Fruit fly (Drosophila melanogaster) whole organism, embryonic: ENCODE results near the gene CG14309.

ENCODE experiments used
- Adf1 ChIP-seq: fragments of 200-800 bp; sonication (Bioruptor generic); IDR thresholded peaks from 2 replicates; pipeline ENCODE4 v1.3.6; 2022; ENCODE audit warnings: missing biosample characterization, missing genetic modification characterization
- Aef1 ChIP-seq: fragments of 200-800 bp; sonication (Bioruptor generic); IDR thresholded peaks from 3 replicates; pipeline ENCODE4 v1.3.6; 2022; ENCODE audit warnings: missing biosample characterization, missing genetic modification characterization
- Asciz ChIP-seq: fragments of 200-800 bp; sonication (Bioruptor generic); optimal IDR thresholded peaks from 2 replicates; lab custom pipeline; 2017; ENCODE audit warnings: missing biosample characterization, mild to moderate bottlenecking, missing genetic modification characterization, missing genetic modification reagents
- Atf3 ChIP-seq: fragments of 200-800 bp; sonication (Bioruptor generic); optimal IDR thresholded peaks from 3 replicates; lab custom pipeline; 2016; ENCODE audit warnings: missing biosample characterization, missing genetic modification characterization
- CG10209 ChIP-seq: fragments of 200-800 bp; sonication (Bioruptor generic); optimal IDR thresholded peaks from 3 replicates; lab custom pipeline; 2017; ENCODE audit warnings: missing biosample characterization, mild to moderate bottlenecking, missing genetic modification characterization, missing genetic modification reagents
- CG10431 ChIP-seq: fragments of 200-800 bp; sonication (Bioruptor generic); optimal IDR thresholded peaks from 3 replicates; lab custom pipeline; 2018; ENCODE audit warnings: missing biosample characterization, mild to moderate bottlenecking, missing genetic modification characterization
- CG10462 ChIP-seq: fragments of 200-800 bp; sonication (Bioruptor generic); optimal IDR thresholded peaks from 2 replicates; lab custom pipeline; 2016; ENCODE audit warnings: missing biosample characterization, missing genetic modification characterization
- CG11456 ChIP-seq: fragments of 200-800 bp; sonication (Bioruptor generic); IDR thresholded peaks from 3 replicates; pipeline ENCODE4 v1.3.6; 2022; ENCODE audit warnings: missing biosample characterization, missing genetic modification characterization
- CG13287 ChIP-seq: fragments of 200-800 bp; sonication (Bioruptor generic); IDR thresholded peaks from 2 replicates; pipeline ENCODE4 v1.3.6; 2022; ENCODE audit warnings: missing biosample characterization, missing genetic modification characterization; ENCODE audit not compliant: partially characterized antibody
- CG14860 ChIP-seq: fragments of 200-800 bp; sonication (Bioruptor generic); IDR thresholded peaks from 3 replicates; pipeline ENCODE4 v1.3.6; 2022; ENCODE audit warnings: missing biosample characterization, missing genetic modification characterization; ENCODE audit not compliant: partially characterized antibody
- CG16815 ChIP-seq: fragments of 200-800 bp; sonication (Bioruptor generic); optimal IDR thresholded peaks from 3 replicates; lab custom pipeline; 2017; ENCODE audit warnings: missing biosample characterization, mild to moderate bottlenecking, missing genetic modification characterization
- CG17568 ChIP-seq: fragments of 200-800 bp; sonication (Bioruptor generic); optimal IDR thresholded peaks from 2 replicates; lab custom pipeline; 2018; ENCODE audit warnings: missing biosample characterization, mild to moderate bottlenecking, missing genetic modification characterization, moderate library complexity
- CG17612 ChIP-seq: fragments of 200-800 bp; sonication (Bioruptor generic); IDR thresholded peaks from 2 replicates; pipeline ENCODE4 v1.3.6; 2022; ENCODE audit warnings: missing biosample characterization, missing genetic modification characterization
- CG2889 ChIP-seq: fragments of 200-800 bp; sonication (Bioruptor generic); IDR thresholded peaks from 3 replicates; pipeline ENCODE4 v1.3.6; 2022; ENCODE audit warnings: missing biosample characterization, missing genetic modification characterization
- CG30020 ChIP-seq: fragments of 200-800 bp; optimal IDR thresholded peaks from 2 replicates; lab custom pipeline; 2019; ENCODE audit warnings: missing biosample characterization, mild to moderate bottlenecking, missing genetic modification characterization, moderate library complexity
- CG31365 ChIP-seq: fragments of 200-800 bp; sonication (Bioruptor generic); optimal IDR thresholded peaks from 2 replicates; lab custom pipeline; 2018; ENCODE audit warnings: missing biosample characterization, mild to moderate bottlenecking, missing genetic modification characterization
- CG33557 ChIP-seq: fragments of 200-800 bp; sonication (Bioruptor generic); optimal IDR thresholded peaks from 2 replicates; lab custom pipeline; 2019; ENCODE audit warnings: missing biosample characterization, mild to moderate bottlenecking, missing genetic modification characterization, moderate library complexity
- CG5180 ChIP-seq: fragments of 200-800 bp; sonication (Bioruptor generic); optimal IDR thresholded peaks from 3 replicates; lab custom pipeline; 2017; ENCODE audit warnings: missing biosample characterization, missing genetic modification characterization, mild to moderate bottlenecking, moderate library complexity, missing genetic modification reagents
- CG9437 ChIP-seq: fragments of 200-800 bp; sonication (Bioruptor generic); optimal IDR thresholded peaks from 2 replicates; lab custom pipeline; 2018; ENCODE audit warnings: missing biosample characterization, mild to moderate bottlenecking, missing genetic modification characterization
- CHES-1-like ChIP-seq: fragments of 200-800 bp; sonication (Bioruptor generic); optimal IDR thresholded peaks from 2 replicates; lab custom pipeline; 2016; ENCODE audit warnings: missing biosample characterization, missing genetic modification characterization
- CTCF ChIP-seq: fragments of 200-800 bp; sonication (Bioruptor generic); optimal IDR thresholded peaks from 2 replicates; lab custom pipeline; 2017; ENCODE audit warnings: missing biosample characterization, mild to moderate bottlenecking, missing genetic modification characterization, moderate library complexity
- Dek ChIP-seq: fragments of 200-800 bp; sonication (Bioruptor generic); optimal IDR thresholded peaks from 3 replicates; lab custom pipeline; 2019; ENCODE audit warnings: missing biosample characterization, mild to moderate bottlenecking, missing genetic modification characterization, moderate library complexity
- Ets97D ChIP-seq: fragments of 200-800 bp; sonication (Bioruptor generic); optimal IDR thresholded peaks from 3 replicates; lab custom pipeline; 2016; ENCODE audit warnings: missing biosample characterization, missing genetic modification characterization
- H2.0 ChIP-seq: fragments of 200-800 bp; sonication (Bioruptor generic); IDR thresholded peaks from 2 replicates; pipeline ENCODE4 v1.3.6; 2022; ENCODE audit warnings: missing biosample characterization, missing genetic modification characterization
- HLH4C ChIP-seq: fragments of 200-800 bp; sonication (Bioruptor generic); IDR thresholded peaks from 3 replicates; pipeline ENCODE4 v1.3.6; 2022; ENCODE audit warnings: missing biosample characterization, missing genetic modification characterization; ENCODE audit not compliant: partially characterized antibody
- HLH54F ChIP-seq: fragments of 200-800 bp; sonication (Bioruptor generic); optimal IDR thresholded peaks from 3 replicates; lab custom pipeline; 2016; ENCODE audit warnings: missing biosample characterization, missing genetic modification characterization
- HLHmδ ChIP-seq: fragments of 200-800 bp; sonication (Bioruptor generic); optimal IDR thresholded peaks from 2 replicates; lab custom pipeline; 2018; ENCODE audit warnings: missing biosample characterization, mild to moderate bottlenecking, missing genetic modification characterization, moderate library complexity
- Hr51 ChIP-seq, 2 experiments: fragments of 200-800 bp; sonication (Bioruptor generic); optimal IDR thresholded peaks; 2 replicates in 1 of 2; 3 replicates in 1 of 2; lab custom pipeline; 2016 to 2018; ENCODE audit warnings: missing biosample characterization in 2 of 2, missing genetic modification characterization in 2 of 2, mild to moderate bottlenecking in 1 of 2, moderate library complexity in 1 of 2
- Lhr ChIP-seq: fragments of 200-800 bp; sonication (Bioruptor generic); optimal IDR thresholded peaks from 3 replicates; lab custom pipeline; 2017; ENCODE audit warnings: mild to moderate bottlenecking, missing biosample characterization, missing genetic modification reagents, missing genetic modification characterization
- TFAM ChIP-seq: fragments of 200-800 bp; sonication (Bioruptor generic); optimal IDR thresholded peaks from 2 replicates; lab custom pipeline; 2017; ENCODE audit warnings: missing biosample characterization, missing genetic modification characterization, inconsistent platforms
- ash1 ChIP-seq: fragments of 200-800 bp; sonication (Bioruptor generic); optimal IDR thresholded peaks from 2 replicates; lab custom pipeline; 2018; ENCODE audit warnings: missing biosample characterization, mild to moderate bottlenecking, missing genetic modification characterization
- az2 ChIP-seq: fragments of 200-800 bp; sonication (Bioruptor generic); optimal IDR thresholded peaks from 3 replicates; lab custom pipeline; 2016; ENCODE audit warnings: missing biosample characterization, missing genetic modification characterization
- btn ChIP-seq: fragments of 200-800 bp; sonication (Bioruptor generic); optimal IDR thresholded peaks from 2 replicates; lab custom pipeline; 2016; ENCODE audit warnings: missing biosample characterization, missing genetic modification characterization
- chm ChIP-seq: fragments of 200-800 bp; sonication (Bioruptor generic); IDR thresholded peaks from 2 replicates; pipeline ENCODE4 v1.3.6; 2022; ENCODE audit warnings: missing biosample characterization, missing genetic modification characterization
- disco-r ChIP-seq: fragments of 200-800 bp; sonication (Bioruptor generic); optimal IDR thresholded peaks from 2 replicates; lab custom pipeline; 2016; ENCODE audit warnings: missing biosample characterization, missing genetic modification characterization
- eve ChIP-seq, 2 experiments: fragments of >200 bp; optimal IDR thresholded peaks; 2 replicates each; lab custom pipeline; 2017; ENCODE audit warnings: missing biosample characterization in 2 of 2, missing genetic modification characterization in 2 of 2
- fd102C ChIP-seq: fragments of 200-800 bp; sonication (Bioruptor generic); optimal IDR thresholded peaks from 2 replicates; lab custom pipeline; 2018; ENCODE audit warnings: missing biosample characterization, mild to moderate bottlenecking, missing genetic modification characterization, moderate library complexity
- gcm ChIP-seq: fragments of 200-800 bp; sonication (Bioruptor generic); optimal IDR thresholded peaks from 2 replicates; lab custom pipeline; 2019; ENCODE audit warnings: missing biosample characterization, mild to moderate bottlenecking, missing genetic modification characterization, moderate library complexity
- ham ChIP-seq: fragments of 200-800 bp; sonication (Bioruptor generic); IDR thresholded peaks from 2 replicates; pipeline ENCODE4 v1.3.6; 2022; ENCODE audit warnings: missing biosample characterization, missing genetic modification characterization
- jumu ChIP-seq: fragments of 200-800 bp; sonication (Bioruptor generic); optimal IDR thresholded peaks from 3 replicates; lab custom pipeline; 2016; ENCODE audit warnings: missing biosample characterization, missing genetic modification characterization
- lov ChIP-seq, 2 experiments: fragments of 200-800 bp in 1 of 2; fragments of >200 bp in 1 of 2; sonication (Bioruptor generic) in 1 of 2; IDR thresholded peaks in 1 of 2; optimal IDR thresholded peaks in 1 of 2; 2 replicates in 1 of 2; 3 replicates in 1 of 2; pipeline versions ENCODE4 v1.3.6 to Lab custom; 2017 to 2022; ENCODE audit warnings: missing biosample characterization in 1 of 2, missing genetic modification characterization in 1 of 2
- nerfin-1 ChIP-seq: fragments of 200-800 bp; sonication (Bioruptor generic); optimal IDR thresholded peaks from 3 replicates; lab custom pipeline; 2019; ENCODE audit warnings: missing biosample characterization, mild to moderate bottlenecking, missing genetic modification characterization, moderate library complexity
- p53 ChIP-seq: fragments of 200-800 bp; sonication (Bioruptor generic); optimal IDR thresholded peaks from 2 replicates; lab custom pipeline; 2016; ENCODE audit warnings: missing biosample characterization, missing genetic modification characterization
- sens ChIP-seq: fragments of 200-800 bp; sonication (Bioruptor generic); peaks from one replicate; lab custom pipeline; 2016; ENCODE audit warnings: missing biosample characterization, missing genetic modification characterization
- seq ChIP-seq: fragments of 200-800 bp; sonication (Bioruptor generic); IDR thresholded peaks from 2 replicates; pipeline ENCODE4 v1.3.6; 2022; ENCODE audit warnings: missing biosample characterization, missing genetic modification characterization
- sug ChIP-seq: fragments of 200-800 bp; optimal IDR thresholded peaks from 2 replicates; lab custom pipeline; 2019; ENCODE audit warnings: missing biosample characterization, mild to moderate bottlenecking, missing genetic modification characterization, moderate library complexity
- toy ChIP-seq: fragments of 200-800 bp; sonication (Bioruptor generic); IDR thresholded peaks from 2 replicates; pipeline ENCODE4 v1.3.6; 2022; ENCODE audit warnings: missing biosample characterization, missing genetic modification characterization
- zfh1 ChIP-seq: fragments of 200-800 bp; sonication (Bioruptor generic); IDR thresholded peaks from 3 replicates; pipeline ENCODE4 v1.3.6; 2022; ENCODE audit warnings: missing biosample characterization, missing genetic modification characterization

CG14309 gene

dm6 chr3R:18396801-18397604 lies 12.1 kb upstream of the CG14309 start, which contains the start of gene Vti1b:
TSS of gene Vti1b (plus strand) at chr3R:18396995.
- TF ChIP-seq seq (GFP tag; lab: Robert Waterston, UW), result peak; percentile 89
- peak; percentile 83 for TF ChIP-seq btn (GFP tag; lab: Kevin White, UChicago)
- TF ChIP-seq fd102C (GFP tag; lab: Kevin White, UChicago), result peak; percentile 57
- peak; percentile 94 for TF ChIP-seq H2.0 (GFP tag; lab: Robert Waterston, UW)
- TF ChIP-seq CG14860, result no peak
- peak; percentile 75 for TF ChIP-seq CG10462 (GFP tag; lab: Kevin White, UChicago)
- TF ChIP-seq CG17612 (GFP tag; lab: Robert Waterston, UW), result peak; percentile 86
- peak; percentile 92 for TF ChIP-seq zfh1 (GFP tag; lab: Robert Waterston, UW)
- TF ChIP-seq CG30020 (tag; lab: Kevin White, UChicago), result peak; percentile 68
- TF ChIP-seq Ets97D, result peak; percentile 78
- peak; percentile 80 for TF ChIP-seq sug (tag; lab: Kevin White, UChicago)
- TF ChIP-seq CG33557 (GFP tag; lab: Kevin White, UChicago), result peak; percentile 75
- TF ChIP-seq CG10431 (GFP tag; lab: Kevin White, UChicago), result peak; percentile 75
- peak; percentile 0 for TF ChIP-seq ash1
- TF ChIP-seq CHES-1-like (GFP tag; lab: Kevin White, UChicago), result peak; percentile 90
- TF ChIP-seq Hr51 (GFP tag; optimal IDR thresholded peaks at IDR 0.05; lab: Kevin White, UChicago), result peak; percentile 92 to 95
- TF ChIP-seq HLH54F (GFP tag; lab: Kevin White, UChicago), result peak; percentile 92
- peak; percentile 85 for TF ChIP-seq CG17568 (GFP tag; lab: Kevin White, UChicago)
- TF ChIP-seq CTCF, result peak; percentile 52
- TF ChIP-seq CG16815 (GFP tag; lab: Kevin White, UChicago), result peak; percentile 94
- TF ChIP-seq CG2889 (GFP tag; lab: Robert Waterston, UW), result peak; percentile 85; the same call in 2 of the 3 replicates
- TF ChIP-seq HLHmδ (GFP tag; lab: Kevin White, UChicago), result peak; percentile 62
- peak; percentile 77 for TF ChIP-seq toy (GFP tag; lab: Robert Waterston, UW)
- peak; percentile 38 for TF ChIP-seq p53 (GFP tag; lab: Kevin White, UChicago)
- peak; percentile 98 for TF ChIP-seq sens (GFP tag; lab: Kevin White, UChicago)
- TF ChIP-seq CG13287 (GFP tag; lab: Robert Waterston, UW), result no peak; the same call in 1 of the 2 replicates
- peak; percentile 74 for TF ChIP-seq TFAM (GFP tag; lab: Kevin White, UChicago)
- peak; percentile 84 for TF ChIP-seq disco-r (GFP tag; lab: Kevin White, UChicago)
- TF ChIP-seq Aef1, result peak; percentile 94
- TF ChIP-seq CG10209, result peak; percentile 95
- TF ChIP-seq HLH4C (GFP tag; lab: Robert Waterston, UW), result peak; percentile 35; the same call in 1 of the 3 replicates
- TF ChIP-seq Asciz, result peak; percentile 90
- TF ChIP-seq az2 (GFP tag; lab: Kevin White, UChicago), result peak; percentile 96
- peak; percentile 89 for TF ChIP-seq nerfin-1 (tag; lab: Kevin White, UChicago)
- TF ChIP-seq jumu (GFP tag; lab: Kevin White, UChicago), result peak; percentile 90
- peak; percentile 93 for TF ChIP-seq CG11456 (GFP tag; lab: Robert Waterston, UW)
- TF ChIP-seq chm (GFP tag; lab: Robert Waterston, UW), result peak; percentile 90
- no peak for TF ChIP-seq lov (optimal IDR thresholded peaks at IDR 0.05; lab: Kevin White, UChicago)
- peak; percentile 77; the same call in 1 of the 3 replicates for TF ChIP-seq lov (GFP tag; IDR thresholded peaks at IDR 0.05; lab: Robert Waterston, UW)
- TF ChIP-seq gcm, result peak; percentile 88
- TF ChIP-seq CG31365 (tag; lab: Kevin White, UChicago), result peak; percentile 83
- peak; percentile 81 for TF ChIP-seq CG5180 (GFP tag; lab: Kevin White, UChicago)
- peak; percentile 81 for TF ChIP-seq CG9437 (GFP tag; lab: Kevin White, UChicago)
- TF ChIP-seq ham (GFP tag; lab: Robert Waterston, UW), result peak; percentile 70
- TF ChIP-seq Adf1, result peak; percentile 65
- no peak for TF ChIP-seq eve (GFP tag; optimal IDR thresholded peaks at IDR 0.05; lab: Kevin White, UChicago)
- TF ChIP-seq Lhr (GFP tag; lab: Kevin White, UChicago), result peak; percentile 73
- peak; percentile 94 for TF ChIP-seq Atf3
- peak; percentile 85 for TF ChIP-seq Dek
